Fruit fly (Drosophila melanogaster): ENCODE data around the gene CG11350.

dm6 chr3L:4508926-4509457 lies 26.4 kb downstream of the CG11350 start:
- TF ChIP-seq psq (GFP tag; optimal IDR thresholded peaks at IDR 0.05): no peak
- TF ChIP-seq tai (GFP tag; optimal IDR thresholded peaks at IDR 0.05): no peak
- no peak for TF ChIP-seq Abd-B (GFP tag; optimal IDR thresholded peaks at IDR 0.05)
- no peak for TF ChIP-seq OdsH (GFP tag; optimal IDR thresholded peaks at IDR 0.05)
- TF ChIP-seq foxo (GFP tag; optimal IDR thresholded peaks at IDR 0.05): no peak
- TF ChIP-seq HLH106 (tag; optimal IDR thresholded peaks at IDR 0.05): no peak

Data from whole organism, wandering third instar larva.